Fruit fly (Drosophila melanogaster): ENCODE measurements around the gene Calx.

Gene Calx

DNA sequence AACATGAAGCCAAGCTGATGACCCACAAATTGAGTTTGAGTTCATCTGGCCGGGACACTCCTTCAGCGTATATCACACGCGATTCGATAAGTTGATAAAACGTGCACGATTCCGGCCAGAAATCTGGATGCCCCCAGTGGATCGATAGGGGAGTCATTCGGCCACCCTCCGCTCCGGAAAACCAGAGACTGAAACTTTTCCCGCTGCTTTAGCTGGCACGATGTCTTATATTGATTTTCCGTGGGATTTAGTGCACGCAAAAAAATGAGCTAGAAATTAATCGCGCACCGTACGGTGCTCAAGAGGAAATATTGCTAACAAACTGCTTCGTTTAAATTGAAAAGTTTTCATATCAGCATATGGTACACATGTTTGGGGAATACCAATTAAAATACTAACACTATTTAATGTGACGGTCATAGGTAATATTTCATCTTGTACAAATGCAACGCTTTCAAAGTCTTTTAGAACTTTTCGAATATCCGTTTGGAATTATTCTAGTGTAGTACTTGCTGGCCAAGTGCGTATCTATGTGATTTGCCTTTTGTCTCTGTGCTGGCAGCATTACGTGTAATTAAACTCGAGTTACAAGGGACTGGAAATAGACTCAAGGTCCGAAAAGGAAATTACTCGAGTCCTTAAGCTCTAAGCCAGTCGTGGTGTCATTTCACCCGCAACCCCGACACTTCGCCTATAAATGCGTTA is 21.9 kb upstream of the Calx start (continued):
- TF ChIP-seq Doc3 (GFP tag; IDR thresholded peaks at IDR 0.05; ENCODE audit: partially characterized antibody) (no peak), CG2712 (tag; optimal IDR thresholded peaks at IDR 0.05) (no peak), az2 (GFP tag; optimal IDR thresholded peaks at IDR 0.05) (no peak), CG11504 (tag; optimal IDR thresholded peaks at IDR 0.05) (peak; percentile 1), CG2202 (tag; optimal IDR thresholded peaks at IDR 0.05) (no peak), CG11723 (GFP tag; optimal IDR thresholded peaks at IDR 0.05) (no peak), schlank (tag; optimal IDR thresholded peaks at IDR 0.05) (no peak), CG7839 (tag; optimal IDR thresholded peaks at IDR 0.05) (peak; percentile 4), sob (GFP tag; IDR thresholded peaks at IDR 0.05) (no peak), tgo (GFP tag; IDR thresholded peaks at IDR 0.05) (no peak), CG15696 (tag; optimal IDR thresholded peaks at IDR 0.05) (no peak), CG11560 (tag; IDR thresholded peaks at IDR 0.05) (no peak), CG9437 (GFP tag; optimal IDR thresholded peaks at IDR 0.05) (no peak), CG31388 (GFP tag; optimal IDR thresholded peaks at IDR 0.05) (no peak), Ptx1 (GFP tag; IDR thresholded peaks at IDR 0.05) (no peak), CG12659 (GFP tag; optimal IDR thresholded peaks at IDR 0.05) (no peak), CG17385 (GFP tag; optimal IDR thresholded peaks at IDR 0.05) (peak; percentile 0), CG18619 (GFP tag; optimal IDR thresholded peaks at IDR 0.05) (no peak), kah (GFP tag; optimal IDR thresholded peaks at IDR 0.05) (no peak), CG34422 (GFP tag; IDR thresholded peaks at IDR 0.05) (no peak), Hmx (GFP tag; optimal IDR thresholded peaks at IDR 0.05) (no peak), lab (GFP tag; optimal IDR thresholded peaks at IDR 0.05) (peak; percentile 63), CG16779 (GFP tag; IDR thresholded peaks at IDR 0.05) (no peak), CG10654 (GFP tag; optimal IDR thresholded peaks at IDR 0.05) (no peak), ttk (GFP tag; IDR thresholded peaks at IDR 0.05) (no peak), CG10366 (GFP tag; IDR thresholded peaks at IDR 0.05) (no peak), grau (tag; optimal IDR thresholded peaks at IDR 0.05) (peak; percentile 20), da (GFP tag; optimal IDR thresholded peaks at IDR 0.05) (no peak), sens-2 (GFP tag; IDR thresholded peaks at IDR 0.05) (no peak), ham (GFP tag; IDR thresholded peaks at IDR 0.05) (no peak), CG17359 (tag; optimal IDR thresholded peaks at IDR 0.05) (no peak), cwo (GFP tag; optimal IDR thresholded peaks at IDR 0.05) (no peak), Stat92E (GFP tag; optimal IDR thresholded peaks at IDR 0.05) (no peak), eve (GFP tag; optimal IDR thresholded peaks at IDR 0.05) (peak in 1 of 2 experiments; percentile 68), Nf-YB (GFP tag; optimal IDR thresholded peaks at IDR 0.05) (no peak), Jarid2 (GFP tag; optimal IDR thresholded peaks at IDR 0.05) (no peak), sna (GFP tag; IDR thresholded peaks at IDR 0.05; ENCODE audit: partially characterized antibody) (no peak), CG12744 (GFP tag; optimal IDR thresholded peaks at IDR 0.05) (no peak), dysf (GFP tag; IDR thresholded peaks at IDR 0.05) (peak; percentile 24; the same call in 1 of the 3 replicates), vvl (GFP tag; IDR thresholded peaks at IDR 0.05) (no peak), hbn (GFP tag; IDR thresholded peaks at IDR 0.05; ENCODE audit: partially characterized antibody) (no peak), Dfd (GFP tag; optimal IDR thresholded peaks at IDR 0.05) (no peak), amos (GFP tag; IDR thresholded peaks at IDR 0.05; ENCODE audit: partially characterized antibody) (no peak), CG6791 (GFP tag; IDR thresholded peaks at IDR 0.05; ENCODE audit: partially characterized antibody) (no peak), vfl (GFP tag; optimal IDR thresholded peaks at IDR 0.05) (no peak), ap (GFP tag; IDR thresholded peaks at IDR 0.05) (no peak), Usf (GFP tag; optimal IDR thresholded peaks at IDR 0.05) (no peak), CG11093 (GFP tag; IDR thresholded peaks at IDR 0.05) (0 out of 3 replicates have a peak, but pooled peaks have one; percentile 24), z (GFP tag; IDR thresholded peaks at IDR 0.05) (no peak), CG8089 (GFP tag; optimal IDR thresholded peaks at IDR 0.05) (no peak)
